Fruit fly (Drosophila melanogaster) Kc167 (cell line): ENCODE measurements around the gene Sgs3.

ENCODE experiments used
- Myc ChIP-seq: fragments of >200 bp; optimal IDR thresholded peaks from 2 replicates; lab custom pipeline; 2017; ENCODE audit warnings: missing external identifiers
- Sin3A ChIP-seq: fragments of >200 bp; optimal IDR thresholded peaks from 2 replicates; lab custom pipeline; 2018; ENCODE audit warnings: missing external identifiers
- h ChIP-seq: fragments of >200 bp; optimal IDR thresholded peaks from 3 replicates; lab custom pipeline; 2018; ENCODE audit warnings: missing external identifiers
- insv ChIP-seq: fragments of >200 bp; optimal IDR thresholded peaks from 3 replicates; lab custom pipeline; 2018; ENCODE audit warnings: missing external identifiers
- psq ChIP-seq: fragments of >200 bp; optimal IDR thresholded peaks from 2 replicates; lab custom pipeline; 2017; ENCODE audit warnings: missing external identifiers
- ttk ChIP-seq: sonication (Bioruptor generic); optimal IDR thresholded peaks from 2 replicates; lab custom pipeline; 2017; ENCODE audit warnings: missing external identifiers

The Sgs3 gene

dm6 chr3L:11488264-11488663, 23.8 kb upstream of the Sgs3 start:
- TF ChIP-seq insv (lab: Kevin White, UChicago) (no peak), ttk (lab: Kevin White, UChicago) (no peak)

DNA sequence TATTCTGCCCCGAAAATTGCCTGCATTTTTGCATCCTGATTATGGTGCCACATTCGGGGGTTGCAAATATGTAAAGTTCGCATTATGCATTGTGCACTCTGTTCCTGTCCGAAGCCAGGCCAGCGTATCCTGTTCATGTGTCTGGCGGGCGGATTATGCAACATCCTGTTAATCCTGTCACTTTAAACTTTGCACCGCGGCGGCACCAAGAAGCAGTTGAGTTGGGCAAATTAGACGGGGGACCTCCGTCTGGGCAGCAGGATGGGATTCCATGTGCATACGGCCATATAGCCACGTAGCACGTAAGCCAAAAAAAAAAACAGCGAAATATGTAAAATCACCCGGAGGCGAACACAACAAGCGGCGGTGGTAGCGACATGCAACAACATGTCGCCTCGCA, 22.5 kb upstream of the Sgs3 start:
- TF ChIP-seq h: no peak

dm6 chr3L:11490539-11490938, 21.5 kb upstream of the Sgs3 start:
- TF ChIP-seq ttk (lab: Kevin White, UChicago): no peak
- TF ChIP-seq h: no peak
- TF ChIP-seq psq: no peak
- no peak for TF ChIP-seq Sin3A (lab: Kevin White, UChicago)
- no peak for TF ChIP-seq insv (lab: Kevin White, UChicago)
- TF ChIP-seq Myc (lab: Kevin White, UChicago): no peak

DNA sequence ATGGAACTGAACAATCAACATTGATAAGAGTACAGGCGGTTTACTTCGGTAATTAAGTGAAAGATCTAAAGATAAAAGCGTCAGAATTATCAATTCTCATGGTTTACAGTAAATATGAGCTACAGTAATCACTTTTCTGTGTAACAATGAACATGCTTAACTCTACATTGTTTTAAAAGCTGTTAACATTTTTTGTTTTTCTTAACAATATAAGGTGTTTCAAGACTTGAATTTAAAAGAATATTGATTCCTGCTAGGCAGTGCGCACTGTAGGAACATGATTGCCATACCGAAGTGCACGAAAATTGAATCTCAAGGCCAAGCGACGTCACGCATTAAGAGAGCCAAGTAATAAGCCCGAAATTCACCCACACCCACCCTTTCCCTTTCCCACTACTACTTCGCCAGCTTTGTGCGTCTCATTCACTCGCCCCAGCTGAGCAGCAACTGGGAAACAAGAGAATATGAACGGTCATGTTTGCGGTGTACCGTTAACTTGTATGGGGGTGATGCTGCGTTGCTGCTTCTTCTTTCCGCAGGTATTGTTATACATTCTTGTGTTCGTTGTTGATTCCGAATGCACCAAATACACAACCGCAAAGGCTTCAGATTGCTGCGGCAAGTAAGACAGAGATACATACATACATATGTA, 20.7 kb upstream of the Sgs3 start:
- TF ChIP-seq insv (lab: Kevin White, UChicago) (no peak), Sin3A (lab: Kevin White, UChicago) (no peak), psq (no peak), h (no peak), ttk (lab: Kevin White, UChicago) (no peak), Myc (lab: Kevin White, UChicago) (no peak)

- no peak for TF ChIP-seq insv (lab: Kevin White, UChicago)
- TF ChIP-seq ttk (lab: Kevin White, UChicago): no peak
- no peak for TF ChIP-seq h
- TF ChIP-seq Myc (lab: Kevin White, UChicago): no peak
- no peak for TF ChIP-seq psq
- no peak for TF ChIP-seq Sin3A (lab: Kevin White, UChicago)
Observed at dm6 chr3L:11491874-11492268, 20.1 kb upstream of the Sgs3 start.

DNA sequence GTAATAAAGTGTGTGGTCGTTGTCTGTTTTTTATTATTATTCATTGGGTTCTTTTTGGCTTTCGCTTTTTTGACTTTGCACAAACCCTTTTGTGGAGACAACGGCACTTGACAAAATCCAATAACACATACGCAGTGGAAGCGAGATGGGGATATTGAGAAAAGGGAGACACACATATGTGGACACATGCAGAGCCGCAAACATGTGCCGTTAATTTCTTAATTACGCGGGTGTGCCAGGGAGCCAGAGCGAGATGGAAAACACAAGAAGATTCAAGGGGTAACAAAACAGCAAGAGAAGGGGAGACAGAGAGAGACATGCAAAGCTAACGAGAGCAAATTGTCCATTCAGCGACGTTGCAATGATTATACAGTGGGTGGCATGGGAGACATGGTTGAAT, 19.6 kb upstream of the Sgs3 start:
- TF ChIP-seq Sin3A (lab: Kevin White, UChicago) (no peak), insv (lab: Kevin White, UChicago) (no peak), Myc (lab: Kevin White, UChicago) (no peak), psq (no peak), h (no peak), ttk (lab: Kevin White, UChicago) (no peak)

dm6 chr3L:11493090-11493807, 18.8 kb upstream of the Sgs3 start:
- TF ChIP-seq h: no peak
- TF ChIP-seq insv (lab: Kevin White, UChicago): no peak
- no peak for TF ChIP-seq Sin3A (lab: Kevin White, UChicago)
- no peak for TF ChIP-seq ttk (lab: Kevin White, UChicago)
- TF ChIP-seq psq: no peak
- TF ChIP-seq Myc (lab: Kevin White, UChicago): no peak

- TF ChIP-seq Myc (lab: Kevin White, UChicago): no peak
- no peak for TF ChIP-seq ttk (lab: Kevin White, UChicago)
- no peak for TF ChIP-seq h
- TF ChIP-seq Sin3A (lab: Kevin White, UChicago): no peak
- no peak for TF ChIP-seq insv (lab: Kevin White, UChicago)
- TF ChIP-seq psq: no peak
Observed at dm6 chr3L:11508337-11508736, 3.7 kb upstream of the Sgs3 start, which contains the start of gene CG33500. Gene CG33500, plus strand, starts transcription at chr3L:11508637.

DNA sequence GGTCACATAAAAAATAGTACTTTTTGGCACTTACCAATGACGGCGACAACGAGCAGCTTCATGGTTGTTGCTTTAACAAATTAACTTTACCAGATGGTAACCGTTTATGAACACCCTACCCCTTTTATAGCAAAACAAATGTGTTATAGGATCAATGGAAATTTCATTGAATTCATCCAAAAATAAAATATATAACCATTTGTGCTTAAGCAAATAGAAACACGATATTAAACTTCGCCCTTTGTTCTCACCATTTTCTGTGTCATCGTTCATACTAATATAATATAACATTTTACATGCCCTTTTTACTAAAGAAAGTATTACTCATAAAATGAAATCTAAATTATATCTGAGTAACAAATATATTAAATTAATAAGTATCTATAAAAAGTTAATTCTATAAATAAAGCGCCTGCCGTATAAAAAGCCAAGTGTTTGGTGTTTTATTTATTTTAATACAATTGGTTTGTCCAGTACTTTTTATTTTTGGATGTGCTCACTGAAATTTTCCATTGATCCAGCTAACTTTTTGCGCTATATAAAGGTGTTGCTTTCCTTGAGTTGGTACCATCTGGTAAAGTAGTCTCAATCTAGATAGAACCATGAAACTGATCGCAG, 2.6 kb upstream of the Sgs3 start, which contains the start of the genes Sgs8 and Sgs7:
Gene Sgs8 (minus strand): TSS at position 101 of the 618 bp plus-strand sequence.
Gene Sgs7 (plus strand): TSS at position 568 of the 618 bp plus-strand sequence.
- no peak for TF ChIP-seq h
- no peak for TF ChIP-seq Myc (lab: Kevin White, UChicago)
- no peak for TF ChIP-seq psq
- no peak for TF ChIP-seq Sin3A (lab: Kevin White, UChicago)
- TF ChIP-seq ttk (lab: Kevin White, UChicago): no peak
- TF ChIP-seq insv (lab: Kevin White, UChicago): no peak

DNA sequence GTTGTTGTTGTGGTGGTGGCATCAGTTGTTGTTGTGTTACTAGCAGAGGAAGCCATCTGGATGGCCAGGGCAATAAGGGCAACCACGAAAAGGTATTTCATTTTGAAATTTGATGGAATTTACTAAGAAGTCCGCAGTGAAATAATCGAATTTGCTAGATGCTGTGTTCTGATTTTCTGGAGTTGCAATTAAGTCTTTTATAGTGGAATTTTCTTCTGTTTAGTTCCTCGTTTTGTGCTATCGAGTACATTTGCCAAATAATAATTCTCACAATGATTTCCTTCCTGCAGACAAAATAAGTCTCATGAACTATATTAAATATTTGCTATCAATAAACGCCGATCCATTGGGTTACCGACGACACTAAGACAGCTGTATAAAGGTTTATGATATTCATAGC, 1.5 kb upstream of the Sgs3 start, which contains the start of gene CG33272:
Gene CG33272 (minus strand): TSS at position 101 of the 400 bp plus-strand sequence.
- TF ChIP-seq ttk (lab: Kevin White, UChicago) (no peak), insv (lab: Kevin White, UChicago) (no peak), h (no peak), Myc (lab: Kevin White, UChicago) (no peak), psq (no peak), Sin3A (lab: Kevin White, UChicago) (no peak)

DNA sequence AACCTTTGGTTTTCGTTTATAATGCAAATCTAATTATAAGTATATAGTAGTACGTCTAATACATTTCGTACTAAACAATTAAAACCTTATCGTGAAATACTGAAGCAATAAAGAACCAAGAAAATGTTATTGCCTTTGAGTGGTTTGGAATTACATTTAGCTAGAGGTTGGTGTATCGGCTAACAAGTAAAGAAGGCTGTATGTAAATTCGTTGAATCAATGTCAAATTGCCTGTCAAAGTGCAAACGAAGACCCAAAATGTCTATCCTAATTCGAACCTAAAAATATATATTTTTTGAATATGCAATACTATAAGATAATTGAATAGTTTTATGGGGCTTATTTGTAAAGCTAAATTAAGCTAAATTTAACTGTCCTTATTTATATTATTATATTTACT, 778 bp upstream of the Sgs3 start:
- TF ChIP-seq psq: no peak
- no peak for TF ChIP-seq ttk (lab: Kevin White, UChicago)
- no peak for TF ChIP-seq Myc (lab: Kevin White, UChicago)
- TF ChIP-seq h: no peak
- no peak for TF ChIP-seq insv (lab: Kevin White, UChicago)
- TF ChIP-seq Sin3A (lab: Kevin White, UChicago): no peak

dm6 chr3L:11513405-11513804, 1.4 kb downstream of the Sgs3 start, which contains the start of gene CG7512:
Gene CG7512, plus strand, starts transcription at chr3L:11513705.
- TF ChIP-seq psq (no peak), ttk (lab: Kevin White, UChicago) (no peak), insv (lab: Kevin White, UChicago) (no peak), h (no peak), Myc (lab: Kevin White, UChicago) (no peak), Sin3A (lab: Kevin White, UChicago) (no peak)
